Fruit fly (Drosophila melanogaster) whole organism, embryonic: Measurements from ENCODE around the gene Blimp-1.
A peak's percentile ranks its signal among the peaks of the same experiment; 100 is the strongest.

Experiments used
- Bgb ChIP-seq: fragments of 200-800 bp; sonication (Bioruptor generic); IDR thresholded peaks from 2 replicates; pipeline ENCODE4 v1.3.6; 2022; ENCODE audit warnings: missing biosample characterization, missing genetic modification characterization; ENCODE audit not compliant: partially characterized antibody
- CG10274 ChIP-seq: fragments of 200-800 bp; sonication (Bioruptor generic); optimal IDR thresholded peaks from 3 replicates; lab custom pipeline; 2017; ENCODE audit warnings: missing biosample characterization, mild to moderate bottlenecking, missing genetic modification characterization
- CG10654 ChIP-seq: fragments of 200-800 bp; sonication (Bioruptor generic); optimal IDR thresholded peaks from 2 replicates; lab custom pipeline; 2016; ENCODE audit warnings: missing biosample characterization, missing genetic modification characterization
- CG12071 ChIP-seq: fragments of 200-800 bp; sonication (Bioruptor generic); optimal IDR thresholded peaks from 3 replicates; lab custom pipeline; 2018; ENCODE audit warnings: missing biosample characterization, mild to moderate bottlenecking, missing genetic modification characterization
- CG14710 ChIP-seq: fragments of 200-800 bp; sonication (Bioruptor generic); optimal IDR thresholded peaks from 3 replicates; lab custom pipeline; 2019; ENCODE audit warnings: missing biosample characterization, mild to moderate bottlenecking, missing genetic modification characterization, moderate library complexity
- CG2116 ChIP-seq: fragments of 200-800 bp; sonication (Bioruptor generic); optimal IDR thresholded peaks from 3 replicates; lab custom pipeline; 2018; ENCODE audit warnings: missing biosample characterization, mild to moderate bottlenecking, missing genetic modification characterization
- CG2120 ChIP-seq: fragments of 200-800 bp; sonication (Bioruptor generic); optimal IDR thresholded peaks from 3 replicates; lab custom pipeline; 2016; ENCODE audit warnings: missing biosample characterization, missing genetic modification characterization
- CG2678 ChIP-seq: fragments of 200-800 bp; sonication (Bioruptor generic); optimal IDR thresholded peaks from 3 replicates; lab custom pipeline; 2019; ENCODE audit warnings: missing biosample characterization, mild to moderate bottlenecking, missing genetic modification characterization, moderate library complexity
- CG34376 ChIP-seq: fragments of 200-800 bp; sonication (Bioruptor generic); optimal IDR thresholded peaks from 2 replicates; lab custom pipeline; 2018; ENCODE audit warnings: missing biosample characterization, mild to moderate bottlenecking, missing genetic modification characterization
- CG34422 ChIP-seq: fragments of 200-800 bp; sonication (Bioruptor generic); IDR thresholded peaks from 3 replicates; pipeline ENCODE4 v1.3.6; 2022; ENCODE audit warnings: missing biosample characterization, missing genetic modification characterization
- CG7963 ChIP-seq: fragments of 200-800 bp; sonication (Bioruptor generic); IDR thresholded peaks from 3 replicates; pipeline ENCODE4 v1.3.6; 2022; ENCODE audit warnings: missing biosample characterization, missing genetic modification characterization; ENCODE audit not compliant: partially characterized antibody
- CG8089 ChIP-seq: fragments of 200-800 bp; sonication (Bioruptor generic); optimal IDR thresholded peaks from 3 replicates; lab custom pipeline; 2016; ENCODE audit warnings: missing biosample characterization, missing genetic modification characterization
- CG8290 ChIP-seq, 3 experiments: fragments of 200-800 bp; sonication (Bioruptor generic); optimal IDR thresholded peaks; 2 replicates each; lab custom pipeline; 2016 to 2019; ENCODE audit warnings: missing biosample characterization in 3 of 3, missing genetic modification characterization in 3 of 3, mild to moderate bottlenecking in 2 of 3, moderate library complexity in 1 of 3
- CG8388 ChIP-seq: fragments of 200-800 bp; sonication (Bioruptor generic); optimal IDR thresholded peaks from 2 replicates; lab custom pipeline; 2019; ENCODE audit warnings: missing biosample characterization, mild to moderate bottlenecking, missing genetic modification characterization, moderate library complexity
- CG9797 ChIP-seq: fragments of 200-800 bp; sonication (Bioruptor generic); optimal IDR thresholded peaks from 3 replicates; lab custom pipeline; 2018; ENCODE audit warnings: missing biosample characterization, mild to moderate bottlenecking, missing genetic modification characterization
- CHES-1-like ChIP-seq: fragments of 200-800 bp; sonication (Bioruptor generic); optimal IDR thresholded peaks from 2 replicates; lab custom pipeline; 2016; ENCODE audit warnings: missing biosample characterization, missing genetic modification characterization
- Dfd ChIP-seq, 2 experiments: fragments of >200 bp; optimal IDR thresholded peaks; 2 replicates each; lab custom pipeline; 2017; ENCODE audit warnings: missing biosample characterization in 2 of 2, missing genetic modification characterization in 2 of 2
- Dip3 ChIP-seq: fragments of 200-800 bp; sonication (Bioruptor generic); optimal IDR thresholded peaks from 3 replicates; lab custom pipeline; 2016; ENCODE audit warnings: missing biosample characterization, missing genetic modification characterization
- E2f2 ChIP-seq: fragments of 200-800 bp; sonication (Bioruptor generic); IDR thresholded peaks from 2 replicates; pipeline ENCODE4 v1.3.6; 2022; ENCODE audit warnings: missing biosample characterization, missing genetic modification characterization
- H2.0 ChIP-seq: fragments of 200-800 bp; sonication (Bioruptor generic); IDR thresholded peaks from 2 replicates; pipeline ENCODE4 v1.3.6; 2022; ENCODE audit warnings: missing biosample characterization, missing genetic modification characterization
- Hr3 ChIP-seq: fragments of 200-800 bp; sonication (Bioruptor generic); optimal IDR thresholded peaks from 3 replicates; lab custom pipeline; 2016; ENCODE audit warnings: missing biosample characterization, missing genetic modification characterization
- Hr39 ChIP-seq: fragments of >200 bp; optimal IDR thresholded peaks from 2 replicates; lab custom pipeline; 2017
- Hr51 ChIP-seq, 2 experiments: fragments of 200-800 bp; sonication (Bioruptor generic); optimal IDR thresholded peaks; 2 replicates in 1 of 2; 3 replicates in 1 of 2; lab custom pipeline; 2016 to 2018; ENCODE audit warnings: missing biosample characterization in 2 of 2, missing genetic modification characterization in 2 of 2, mild to moderate bottlenecking in 1 of 2, moderate library complexity in 1 of 2
- Lim3 ChIP-seq: fragments of 200-800 bp; sonication (Bioruptor generic); IDR thresholded peaks from 2 replicates; pipeline ENCODE4 v1.3.6; 2022; ENCODE audit warnings: missing biosample characterization, missing genetic modification characterization
- MBD-R2 ChIP-seq: fragments of 200-800 bp; sonication (Bioruptor generic); IDR thresholded peaks from 2 replicates; pipeline ENCODE4 v1.3.6; 2022; ENCODE audit warnings: missing biosample characterization, missing genetic modification characterization
- Opbp ChIP-seq: fragments of 200-800 bp; sonication (Bioruptor generic); IDR thresholded peaks from 3 replicates; pipeline ENCODE4 v1.3.6; 2022; ENCODE audit warnings: missing biosample characterization, missing genetic modification characterization; ENCODE audit not compliant: partially characterized antibody
- Rfx ChIP-seq: fragments of 200-800 bp; sonication (Bioruptor generic); IDR thresholded peaks from 2 replicates; pipeline ENCODE4 v1.3.6; 2022; ENCODE audit warnings: missing biosample characterization, missing genetic modification characterization
- Scr ChIP-seq: fragments of 200-800 bp; sonication (Bioruptor generic); IDR thresholded peaks from 2 replicates; pipeline ENCODE4 v1.3.6; 2022; ENCODE audit warnings: missing biosample characterization, missing genetic modification characterization; ENCODE audit not compliant: partially characterized antibody
- Six4 ChIP-seq: fragments of 200-800 bp; sonication (Bioruptor generic); optimal IDR thresholded peaks from 2 replicates; lab custom pipeline; 2016; ENCODE audit warnings: missing biosample characterization, missing genetic modification characterization
- Spps ChIP-seq: fragments of 200-800 bp; sonication (Bioruptor generic); optimal IDR thresholded peaks from 2 replicates; lab custom pipeline; 2018; ENCODE audit warnings: missing biosample characterization, mild to moderate bottlenecking, missing genetic modification characterization
- br ChIP-seq: fragments of >200 bp; optimal IDR thresholded peaks from 2 replicates; lab custom pipeline; 2017
- disco-r ChIP-seq: fragments of 200-800 bp; sonication (Bioruptor generic); optimal IDR thresholded peaks from 2 replicates; lab custom pipeline; 2016; ENCODE audit warnings: missing biosample characterization, missing genetic modification characterization
- esg ChIP-seq: fragments of 200-800 bp; sonication (Bioruptor generic); conservative IDR thresholded peaks from 2 replicates; pipeline ENCODE4 v1.3.6; 2022; ENCODE audit warnings: missing biosample characterization, missing genetic modification characterization
- gcm2 ChIP-seq: fragments of 200-800 bp; sonication (Bioruptor generic); optimal IDR thresholded peaks from 2 replicates; lab custom pipeline; 2016; ENCODE audit warnings: missing biosample characterization, missing genetic modification characterization
- h ChIP-seq: fragments of >200 bp; optimal IDR thresholded peaks from 2 replicates; lab custom pipeline; 2017
- inv ChIP-seq: fragments of 200-800 bp; sonication (Bioruptor generic); IDR thresholded peaks from 2 replicates; pipeline ENCODE4 v1.3.6; 2022; ENCODE audit warnings: missing biosample characterization, missing genetic modification characterization; ENCODE audit not compliant: partially characterized antibody
- kah ChIP-seq: fragments of 200-800 bp; sonication (Bioruptor generic); optimal IDR thresholded peaks from 2 replicates; lab custom pipeline; 2018; ENCODE audit warnings: missing biosample characterization, mild to moderate bottlenecking, missing genetic modification characterization
- ken ChIP-seq: fragments of 200-800 bp; sonication (Bioruptor generic); IDR thresholded peaks from 3 replicates; pipeline ENCODE4 v1.3.6; 2022; ENCODE audit warnings: missing biosample characterization, missing genetic modification characterization
- lola ChIP-seq, 3 experiments: fragments of >200 bp in 2 of 3; fragments of 200-800 bp in 1 of 3; sonication (Bioruptor generic) in 1 of 3; optimal IDR thresholded peaks; 2 replicates each; lab custom pipeline; 2017 to 2019; ENCODE audit warnings: missing biosample characterization in 3 of 3, missing genetic modification characterization in 3 of 3, mild to moderate bottlenecking in 1 of 3, moderate library complexity in 1 of 3
- nmo ChIP-seq: fragments of 200-800 bp; sonication (Bioruptor generic); optimal IDR thresholded peaks from 2 replicates; lab custom pipeline; 2018; ENCODE audit warnings: missing biosample characterization, mild to moderate bottlenecking, missing genetic modification characterization, moderate library complexity
- onecut ChIP-seq: fragments of 200-800 bp; sonication (Bioruptor generic); IDR thresholded peaks from 2 replicates; pipeline ENCODE4 v1.3.6; 2022; ENCODE audit warnings: missing biosample characterization, missing genetic modification characterization
- p53 ChIP-seq: fragments of 200-800 bp; sonication (Bioruptor generic); optimal IDR thresholded peaks from 2 replicates; lab custom pipeline; 2016; ENCODE audit warnings: missing biosample characterization, missing genetic modification characterization
- sc ChIP-seq, 3 experiments: fragments of >200 bp in 2 of 3; fragments of 200-800 bp in 1 of 3; sonication (Bioruptor generic) in 1 of 3; optimal IDR thresholded peaks; 2 replicates in 2 of 3; 3 replicates in 1 of 3; lab custom pipeline; 2017; ENCODE audit warnings: mild to moderate bottlenecking in 1 of 3, missing biosample characterization in 1 of 3, missing genetic modification characterization in 1 of 3, missing genetic modification reagents in 1 of 3
- shn ChIP-seq: fragments of 200-800 bp; sonication (Bioruptor generic); optimal IDR thresholded peaks from 3 replicates; lab custom pipeline; 2016; ENCODE audit warnings: missing biosample characterization, missing genetic modification characterization
- sisA ChIP-seq: fragments of 200-800 bp; sonication (Bioruptor generic); IDR thresholded peaks from 2 replicates; pipeline ENCODE4 v1.3.6; 2022; ENCODE audit warnings: missing biosample characterization, missing genetic modification characterization
- stc ChIP-seq: fragments of 200-800 bp; sonication (Bioruptor generic); IDR thresholded peaks from 2 replicates; pipeline ENCODE4 v1.3.6; 2022; ENCODE audit warnings: missing biosample characterization, missing genetic modification characterization
- unc-4 ChIP-seq: fragments of 200-800 bp; sonication (Bioruptor generic); IDR thresholded peaks from 2 replicates; pipeline ENCODE4 v1.3.6; 2022; ENCODE audit warnings: missing biosample characterization, missing genetic modification characterization; ENCODE audit not compliant: partially characterized antibody
- vvl ChIP-seq: fragments of 200-800 bp; sonication (Bioruptor generic); IDR thresholded peaks from 2 replicates; pipeline ENCODE4 v1.3.6; 2022; ENCODE audit warnings: missing biosample characterization, missing genetic modification characterization
- wek ChIP-seq: fragments of 200-800 bp; sonication (Bioruptor generic); optimal IDR thresholded peaks from 3 replicates; lab custom pipeline; 2018; ENCODE audit warnings: missing biosample characterization, mild to moderate bottlenecking, missing genetic modification characterization, moderate library complexity
- zen2 ChIP-seq: fragments of 200-800 bp; sonication (Bioruptor generic); IDR thresholded peaks from 3 replicates; pipeline ENCODE4 v1.3.6; 2022; ENCODE audit warnings: missing biosample characterization, missing genetic modification characterization; ENCODE audit not compliant: partially characterized antibody

The Blimp-1 gene

DNA sequence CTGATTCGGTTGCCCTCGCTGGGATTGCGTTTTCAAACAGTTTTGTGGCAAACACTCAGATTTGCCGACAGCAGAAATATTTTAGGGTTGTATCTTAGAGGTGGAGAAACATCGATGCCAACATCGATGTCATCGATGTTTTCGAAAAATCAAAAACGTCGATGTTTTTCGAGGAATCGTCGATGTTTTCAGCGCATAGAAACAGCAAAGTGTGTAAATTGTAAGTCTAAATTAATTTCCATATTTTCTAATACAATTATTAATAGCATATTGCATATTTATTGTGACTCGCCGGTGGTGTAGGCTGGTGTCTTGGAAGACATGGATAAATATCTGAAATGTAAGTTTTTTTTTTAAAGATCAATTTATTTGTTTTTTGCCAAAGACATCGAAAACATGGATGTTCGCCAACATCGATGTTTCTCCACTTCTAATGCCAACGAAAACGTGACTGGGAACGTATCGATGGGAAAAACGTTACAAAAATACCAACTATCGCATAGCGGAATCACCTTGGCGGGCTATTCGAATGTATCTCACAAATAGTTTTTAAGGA, 26.8 kb upstream of the Blimp-1 start, which contains the start of gene TM9SF3 (continued):
- TF ChIP-seq onecut (no peak), disco-r (GFP tag; lab: Kevin White, UChicago) (no peak), CHES-1-like (no peak), ken (no peak), inv (GFP tag; lab: Robert Waterston, UW) (peak; percentile 83), CG14710 (tag; lab: Kevin White, UChicago) (peak; percentile 68), CG2678 (tag; lab: Kevin White, UChicago) (no peak), Spps (tag; lab: Kevin White, UChicago) (no peak), br (lab: Kevin White, UChicago) (no peak), Six4 (no peak), CG34376 (no peak), Opbp (GFP tag; lab: Robert Waterston, UW) (peak; percentile 78), Dfd (GFP tag; optimal IDR thresholded peaks at IDR 0.05; lab: Kevin White, UChicago) (no peak), sisA (GFP tag; lab: Robert Waterston, UW) (no peak), CG12071 (GFP tag; lab: Kevin White, UChicago) (no peak), Rfx (GFP tag; lab: Robert Waterston, UW) (peak; percentile 41; the same call in 1 of the 2 replicates), vvl (no peak), H2.0 (GFP tag; lab: Robert Waterston, UW) (no peak), CG7963 (peak; percentile 88), CG34422 (peak; percentile 19; the same call in 1 of the 3 replicates), CG10654 (GFP tag; lab: Kevin White, UChicago) (no peak), lola (GFP tag; optimal IDR thresholded peaks at IDR 0.05; lab: Kevin White, UChicago) (peak in 1 of 3 experiments; percentile 26), Hr39 (lab: Kevin White, UChicago) (no peak), CG10274 (GFP tag; lab: Kevin White, UChicago) (no peak), sc (optimal IDR thresholded peaks at IDR 0.05; lab: Kevin White, UChicago) (no peak), sc (GFP tag; optimal IDR thresholded peaks at IDR 0.05; lab: Kevin White, UChicago) (no peak), CG8089 (GFP tag; lab: Kevin White, UChicago) (peak; percentile 4), Hr51 (GFP tag; optimal IDR thresholded peaks at IDR 0.05; lab: Kevin White, UChicago) (peak in 1 of 2 experiments; percentile 32), stc (GFP tag; lab: Robert Waterston, UW) (no peak), CG8290 (GFP tag; optimal IDR thresholded peaks at IDR 0.05; lab: Kevin White, UChicago) (peak; percentile 73), CG8290 (tag; optimal IDR thresholded peaks at IDR 0.05; lab: Kevin White, UChicago) (peak in 1 of 2 experiments; percentile 89), Hr3 (peak; percentile 33), Bgb (GFP tag; lab: Robert Waterston, UW) (peak; percentile 81), esg (GFP tag; lab: Robert Waterston, UW) (no peak), wek (no peak), CG2116 (GFP tag; lab: Kevin White, UChicago) (peak; percentile 94), CG8388 (GFP tag; lab: Kevin White, UChicago) (no peak), Dip3 (GFP tag; lab: Kevin White, UChicago) (peak; percentile 0), gcm2 (GFP tag; lab: Kevin White, UChicago) (no peak), E2f2 (GFP tag; lab: Robert Waterston, UW) (peak; percentile 92), MBD-R2 (GFP tag; lab: Robert Waterston, UW) (peak; percentile 69), unc-4 (peak; percentile 88), nmo (GFP tag; lab: Kevin White, UChicago) (peak; percentile 60), shn (GFP tag; lab: Kevin White, UChicago) (no peak), kah (no peak), p53 (GFP tag; lab: Kevin White, UChicago) (no peak), Lim3 (GFP tag; lab: Robert Waterston, UW) (no peak), CG9797 (GFP tag; lab: Kevin White, UChicago) (peak; percentile 3), CG2120 (GFP tag; lab: Kevin White, UChicago) (peak; percentile 49), h (no peak), zen2 (GFP tag; lab: Robert Waterston, UW) (peak; percentile 81), Scr (GFP tag; lab: Robert Waterston, UW) (peak; percentile 92)
